Fruit fly (Drosophila melanogaster) whole organism, embryonic: ENCODE measurements around the gene MtnB.

Experiments
- CG10431 ChIP-seq: fragments of 200-800 bp; sonication (Bioruptor generic); optimal IDR thresholded peaks from 3 replicates; lab custom pipeline; 2018; ENCODE audit warnings: missing biosample characterization, mild to moderate bottlenecking, missing genetic modification characterization
- CG11696 ChIP-seq: fragments of 200-800 bp; sonication (Bioruptor generic); IDR thresholded peaks from 2 replicates; pipeline ENCODE4 v1.3.6; 2022; ENCODE audit warnings: missing biosample characterization, missing genetic modification characterization
- CG12219 ChIP-seq: fragments of 200-800 bp; sonication (Bioruptor generic); optimal IDR thresholded peaks from 3 replicates; lab custom pipeline; 2018; ENCODE audit warnings: missing biosample characterization, mild to moderate bottlenecking, missing genetic modification characterization
- CG12236 ChIP-seq: fragments of 200-800 bp; sonication (Bioruptor generic); optimal IDR thresholded peaks from 2 replicates; lab custom pipeline; 2016; ENCODE audit warnings: missing biosample characterization, missing genetic modification characterization
- CG12744 ChIP-seq: fragments of 200-800 bp; sonication (Bioruptor generic); optimal IDR thresholded peaks from 2 replicates; lab custom pipeline; 2016; ENCODE audit warnings: missing biosample characterization, missing genetic modification characterization
- CG12769 ChIP-seq: fragments of 200-800 bp; sonication (Bioruptor generic); optimal IDR thresholded peaks from 2 replicates; lab custom pipeline; 2019; ENCODE audit warnings: missing biosample characterization, mild to moderate bottlenecking, missing genetic modification characterization, moderate library complexity
- CG13424 ChIP-seq: fragments of 200-800 bp; sonication (Bioruptor generic); optimal IDR thresholded peaks from 2 replicates; lab custom pipeline; 2019; ENCODE audit warnings: missing biosample characterization, mild to moderate bottlenecking, missing genetic modification characterization, moderate library complexity
- CG13624 ChIP-seq: fragments of 200-800 bp; sonication (Bioruptor generic); optimal IDR thresholded peaks from 2 replicates; lab custom pipeline; 2016; ENCODE audit warnings: missing biosample characterization, missing genetic modification characterization
- CG14667 ChIP-seq: fragments of 200-800 bp; sonication (Bioruptor generic); IDR thresholded peaks from 2 replicates; pipeline ENCODE4 v1.3.6; 2022; ENCODE audit warnings: missing biosample characterization, missing genetic modification characterization
- CG16813 ChIP-seq: fragments of 200-800 bp; sonication (Bioruptor generic); IDR thresholded peaks from 3 replicates; pipeline ENCODE4 v1.3.6; 2022; ENCODE audit warnings: missing biosample characterization, missing genetic modification characterization; ENCODE audit not compliant: partially characterized antibody
- CG17612 ChIP-seq: fragments of 200-800 bp; sonication (Bioruptor generic); IDR thresholded peaks from 2 replicates; pipeline ENCODE4 v1.3.6; 2022; ENCODE audit warnings: missing biosample characterization, missing genetic modification characterization
- CG2129 ChIP-seq: fragments of 200-800 bp; sonication (Bioruptor generic); IDR thresholded peaks from 2 replicates; pipeline ENCODE4 v1.3.6; 2022; ENCODE audit warnings: missing biosample characterization, missing genetic modification characterization; ENCODE audit not compliant: partially characterized antibody
- CG30403 ChIP-seq: fragments of 200-800 bp; sonication (Bioruptor generic); optimal IDR thresholded peaks from 3 replicates; lab custom pipeline; 2016; ENCODE audit warnings: missing biosample characterization, missing genetic modification characterization
- CG33213 ChIP-seq: fragments of 200-800 bp; sonication (Bioruptor generic); optimal IDR thresholded peaks from 3 replicates; lab custom pipeline; 2016; ENCODE audit warnings: missing biosample characterization, missing genetic modification characterization
- CG34376 ChIP-seq: fragments of 200-800 bp; sonication (Bioruptor generic); optimal IDR thresholded peaks from 2 replicates; lab custom pipeline; 2018; ENCODE audit warnings: missing biosample characterization, mild to moderate bottlenecking, missing genetic modification characterization
- CG9727 ChIP-seq: fragments of 200-800 bp; sonication (Bioruptor generic); optimal IDR thresholded peaks from 3 replicates; lab custom pipeline; 2017; ENCODE audit warnings: missing biosample characterization, mild to moderate bottlenecking, missing genetic modification characterization
- CG9932 ChIP-seq: fragments of 200-800 bp; sonication (Bioruptor generic); IDR thresholded peaks from 2 replicates; pipeline ENCODE4 v1.3.6; 2022; ENCODE audit warnings: missing biosample characterization, missing genetic modification characterization
- CTCF ChIP-seq: fragments of 200-800 bp; sonication (Bioruptor generic); optimal IDR thresholded peaks from 2 replicates; lab custom pipeline; 2017; ENCODE audit warnings: missing biosample characterization, mild to moderate bottlenecking, missing genetic modification characterization, moderate library complexity
- Camta ChIP-seq: fragments of 200-800 bp; sonication (Bioruptor generic); optimal IDR thresholded peaks from 2 replicates; lab custom pipeline; 2016; ENCODE audit warnings: missing biosample characterization, missing genetic modification characterization
- Dbx ChIP-seq: fragments of 200-800 bp; sonication (Bioruptor generic); IDR thresholded peaks from 3 replicates; pipeline ENCODE4 v1.3.6; 2022; ENCODE audit warnings: missing biosample characterization, missing genetic modification characterization
- Deaf1 ChIP-seq: fragments of 200-800 bp; optimal IDR thresholded peaks from 3 replicates; lab custom pipeline; 2019; ENCODE audit warnings: missing biosample characterization, mild to moderate bottlenecking, missing genetic modification characterization, moderate library complexity
- Dek ChIP-seq: fragments of 200-800 bp; sonication (Bioruptor generic); optimal IDR thresholded peaks from 3 replicates; lab custom pipeline; 2019; ENCODE audit warnings: missing biosample characterization, mild to moderate bottlenecking, missing genetic modification characterization, moderate library complexity
- Dip2 ChIP-seq: fragments of 200-800 bp; sonication (Bioruptor generic); IDR thresholded peaks from 2 replicates; pipeline ENCODE4 v1.3.6; 2022; ENCODE audit warnings: missing biosample characterization, missing genetic modification characterization
- Dref ChIP-seq: fragments of 200-800 bp; sonication (Bioruptor generic); IDR thresholded peaks from 2 replicates; pipeline ENCODE4 v1.3.6; 2022; ENCODE audit warnings: missing biosample characterization, missing genetic modification characterization
- Eip74EF ChIP-seq, 2 experiments: fragments of 200-800 bp in 1 of 2; fragments of >200 bp in 1 of 2; sonication (Bioruptor generic) in 1 of 2; optimal IDR thresholded peaks; 2 replicates each; lab custom pipeline; 2017 to 2019; ENCODE audit warnings: missing biosample characterization in 2 of 2, missing genetic modification characterization in 2 of 2, mild to moderate bottlenecking in 1 of 2, moderate library complexity in 1 of 2
- Gug ChIP-seq: fragments of 200-800 bp; sonication (Bioruptor generic); IDR thresholded peaks from 4 replicates; pipeline ENCODE4 v1.3.6; 2022; ENCODE audit warnings: missing biosample characterization, missing genetic modification characterization
- H2.0 ChIP-seq: fragments of 200-800 bp; sonication (Bioruptor generic); IDR thresholded peaks from 2 replicates; pipeline ENCODE4 v1.3.6; 2022; ENCODE audit warnings: missing biosample characterization, missing genetic modification characterization
- Mad ChIP-seq: fragments of 200-800 bp; sonication (Bioruptor generic); optimal IDR thresholded peaks from 2 replicates; lab custom pipeline; 2016; ENCODE audit warnings: missing biosample characterization, missing genetic modification characterization
- Neu2 ChIP-seq: fragments of 200-800 bp; sonication (Bioruptor generic); optimal IDR thresholded peaks from 3 replicates; lab custom pipeline; 2016; ENCODE audit warnings: missing biosample characterization, missing genetic modification characterization, borderline replicate concordance
- Oli ChIP-seq: fragments of 200-800 bp; sonication (Bioruptor generic); optimal IDR thresholded peaks from 2 replicates; lab custom pipeline; 2018; ENCODE audit warnings: missing biosample characterization, mild to moderate bottlenecking, missing genetic modification characterization, moderate library complexity
- Stat92E ChIP-seq, 3 experiments: fragments of >200 bp in 2 of 3; fragments of 200-800 bp in 1 of 3; sonication (Bioruptor generic) in 1 of 3; optimal IDR thresholded peaks; 2 replicates each; lab custom pipeline; 2017 to 2019; ENCODE audit warnings: missing biosample characterization in 3 of 3, missing genetic modification characterization in 3 of 3, mild to moderate bottlenecking in 1 of 3, moderate library complexity in 1 of 3
- aop ChIP-seq: fragments of 200-800 bp; sonication (Bioruptor generic); IDR thresholded peaks from 2 replicates; pipeline ENCODE4 v1.3.6; 2022; ENCODE audit warnings: missing biosample characterization, missing genetic modification characterization
- ap ChIP-seq: fragments of 200-800 bp; sonication (Bioruptor generic); IDR thresholded peaks from 2 replicates; pipeline ENCODE4 v1.3.6; 2022; ENCODE audit warnings: missing biosample characterization, missing genetic modification characterization
- ara ChIP-seq: fragments of 200-800 bp; sonication (Bioruptor generic); IDR thresholded peaks from 2 replicates; pipeline ENCODE4 v1.3.6; 2022; ENCODE audit warnings: missing biosample characterization, missing genetic modification characterization
- ase ChIP-seq: fragments of 200-800 bp; sonication (Bioruptor generic); IDR thresholded peaks from 3 replicates; pipeline ENCODE4 v1.3.6; 2022; ENCODE audit warnings: missing biosample characterization, missing genetic modification characterization
- ash1 ChIP-seq: fragments of 200-800 bp; sonication (Bioruptor generic); optimal IDR thresholded peaks from 2 replicates; lab custom pipeline; 2018; ENCODE audit warnings: missing biosample characterization, mild to moderate bottlenecking, missing genetic modification characterization
- cas ChIP-seq: fragments of 200-800 bp; sonication (Bioruptor generic); IDR thresholded peaks from 2 replicates; pipeline ENCODE4 v1.3.6; 2022; ENCODE audit warnings: missing biosample characterization, missing genetic modification characterization
- eyg ChIP-seq: fragments of 200-800 bp; sonication (Bioruptor generic); optimal IDR thresholded peaks from 3 replicates; lab custom pipeline; 2016; ENCODE audit warnings: missing biosample characterization, missing genetic modification characterization
- fru ChIP-seq: fragments of >200 bp; optimal IDR thresholded peaks from 2 replicates; lab custom pipeline; 2017
- fu2 ChIP-seq: fragments of 200-800 bp; sonication (Bioruptor generic); optimal IDR thresholded peaks from 2 replicates; lab custom pipeline; 2016; ENCODE audit warnings: missing biosample characterization, missing genetic modification characterization
- gro ChIP-seq: fragments of 200-800 bp; sonication (Bioruptor generic); optimal IDR thresholded peaks from 2 replicates; lab custom pipeline; 2016; ENCODE audit warnings: missing biosample characterization, missing genetic modification characterization
- inv ChIP-seq: fragments of 200-800 bp; sonication (Bioruptor generic); IDR thresholded peaks from 2 replicates; pipeline ENCODE4 v1.3.6; 2022; ENCODE audit warnings: missing biosample characterization, missing genetic modification characterization; ENCODE audit not compliant: partially characterized antibody
- kah ChIP-seq: fragments of 200-800 bp; sonication (Bioruptor generic); optimal IDR thresholded peaks from 2 replicates; lab custom pipeline; 2018; ENCODE audit warnings: missing biosample characterization, mild to moderate bottlenecking, missing genetic modification characterization
- peb ChIP-seq: fragments of 200-800 bp; sonication (Bioruptor generic); IDR thresholded peaks from 2 replicates; pipeline ENCODE4 v1.3.6; 2022; ENCODE audit warnings: missing biosample characterization, missing genetic modification characterization
- run ChIP-seq: fragments of 200-800 bp; sonication (Bioruptor generic); optimal IDR thresholded peaks from 3 replicates; lab custom pipeline; 2018; ENCODE audit warnings: missing biosample characterization, mild to moderate bottlenecking, missing genetic modification characterization
- slp2 ChIP-seq: fragments of 200-800 bp; sonication (Bioruptor generic); optimal IDR thresholded peaks from 2 replicates; lab custom pipeline; 2016; ENCODE audit warnings: missing biosample characterization, missing genetic modification characterization
- sna ChIP-seq: fragments of 200-800 bp; sonication (Bioruptor generic); IDR thresholded peaks from 2 replicates; pipeline ENCODE4 v1.3.6; 2022; ENCODE audit warnings: missing biosample characterization, missing genetic modification characterization; ENCODE audit not compliant: partially characterized antibody
- tio ChIP-seq: fragments of 200-800 bp; sonication (Bioruptor generic); optimal IDR thresholded peaks from 2 replicates; lab custom pipeline; 2017; ENCODE audit warnings: missing biosample characterization, missing genetic modification characterization, inconsistent platforms
- zen ChIP-seq: fragments of 200-800 bp; sonication (Bioruptor generic); optimal IDR thresholded peaks from 3 replicates; lab custom pipeline; 2018; ENCODE audit warnings: missing biosample characterization, mild to moderate bottlenecking, missing genetic modification characterization, moderate library complexity
- zfh1 ChIP-seq: fragments of 200-800 bp; sonication (Bioruptor generic); IDR thresholded peaks from 3 replicates; pipeline ENCODE4 v1.3.6; 2022; ENCODE audit warnings: missing biosample characterization, missing genetic modification characterization

Gene MtnB

DNA sequence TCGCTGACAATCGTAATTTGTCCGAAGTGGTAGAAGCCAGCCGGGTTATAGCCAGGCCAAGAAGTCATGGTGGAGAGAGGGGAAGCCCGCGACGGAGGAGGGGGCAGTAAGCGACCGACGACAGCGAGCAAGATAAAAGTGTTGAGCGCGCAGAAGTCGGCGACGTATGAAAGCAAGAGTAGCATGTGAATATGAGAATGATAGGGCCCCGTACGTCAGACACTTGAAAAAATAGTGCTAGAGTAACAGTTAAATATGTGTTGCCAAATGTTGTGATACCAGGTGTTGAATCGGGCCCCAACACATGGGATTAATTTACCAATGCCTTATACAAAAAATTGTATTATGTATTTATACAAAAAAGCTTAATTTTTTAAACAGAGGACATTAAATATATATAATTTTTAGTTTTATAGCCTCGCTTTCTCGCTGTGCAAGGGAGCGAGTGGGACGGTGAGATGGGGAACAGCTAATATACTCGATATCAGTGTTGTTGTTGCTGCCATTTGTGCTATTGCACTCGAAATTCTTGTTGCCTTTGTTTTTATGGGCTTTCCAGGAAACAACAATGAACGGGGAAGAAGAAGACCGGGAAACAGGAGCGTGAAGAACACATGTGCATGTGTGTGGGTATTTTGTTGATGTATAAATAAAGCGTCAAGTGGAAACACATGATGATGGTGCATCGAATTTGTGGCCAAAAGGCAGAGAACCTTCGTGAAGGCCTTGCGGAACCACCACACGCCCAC lies 46.5 kb upstream of the MtnB start (continued):
- TF ChIP-seq fu2 (no peak), ase (GFP tag; lab: Robert Waterston, UW) (peak; percentile 70; the same call in 2 of the 3 replicates), Neu2 (no peak), Camta (no peak), gro (GFP tag; lab: Kevin White, UChicago) (peak; percentile 24), Eip74EF (GFP tag; optimal IDR thresholded peaks at IDR 0.05; lab: Kevin White, UChicago) (peak in 1 of 2 experiments; percentile 64), Stat92E (GFP tag; optimal IDR thresholded peaks at IDR 0.05; lab: Kevin White, UChicago) (peak in 1 of 3 experiments; percentile 100), Dref (GFP tag; lab: Robert Waterston, UW) (0 out of 2 replicates have a peak, but pooled peaks have one; percentile 18), CG11696 (GFP tag; lab: Robert Waterston, UW) (peak; percentile 72; the same call in 1 of the 2 replicates), H2.0 (peak; percentile 72; the same call in 1 of the 2 replicates), CG2129 (GFP tag; lab: Robert Waterston, UW) (no peak), CG12769 (peak; percentile 39), eyg (GFP tag; lab: Kevin White, UChicago) (peak; percentile 4), CTCF (GFP tag; lab: Kevin White, UChicago) (no peak), cas (GFP tag; lab: Robert Waterston, UW) (peak; percentile 25; the same call in 1 of the 2 replicates), tio (peak; percentile 83), CG13424 (tag; lab: Kevin White, UChicago) (peak; percentile 90), Deaf1 (tag; lab: Kevin White, UChicago) (peak; percentile 82), peb (GFP tag; lab: Robert Waterston, UW) (peak; percentile 73), CG12236 (GFP tag; lab: Kevin White, UChicago) (no peak), CG14667 (GFP tag; lab: Robert Waterston, UW) (peak; percentile 87), zfh1 (GFP tag; lab: Robert Waterston, UW) (peak; percentile 89), Mad (GFP tag; lab: Kevin White, UChicago) (peak; percentile 46), Gug (GFP tag; lab: Robert Waterston, UW) (peak; percentile 78), CG10431 (GFP tag; lab: Kevin White, UChicago) (peak; percentile 55), Dbx (GFP tag; lab: Robert Waterston, UW) (peak; percentile 90), slp2 (no peak), Dek (peak; percentile 67), CG17612 (GFP tag; lab: Robert Waterston, UW) (peak; percentile 56), ap (peak; percentile 62), zen (peak; percentile 64), aop (GFP tag; lab: Robert Waterston, UW) (no peak), CG13624 (GFP tag; lab: Kevin White, UChicago) (no peak), inv (GFP tag; lab: Robert Waterston, UW) (no peak), CG12744 (GFP tag; lab: Kevin White, UChicago) (no peak), ara (peak; percentile 84), Dip2 (GFP tag; lab: Robert Waterston, UW) (peak; percentile 54; the same call in 1 of the 2 replicates), fru (no peak), ash1 (GFP tag; lab: Kevin White, UChicago) (no peak), CG12219 (GFP tag; lab: Kevin White, UChicago) (peak; percentile 53), CG9727 (GFP tag; lab: Kevin White, UChicago) (peak; percentile 86), sna (GFP tag; lab: Robert Waterston, UW) (no peak), CG9932 (GFP tag; lab: Robert Waterston, UW) (peak; percentile 78), CG30403 (GFP tag; lab: Kevin White, UChicago) (peak; percentile 81), CG16813 (GFP tag; lab: Robert Waterston, UW) (no peak), run (peak; percentile 41), CG34376 (GFP tag; lab: Kevin White, UChicago) (peak; percentile 69), kah (GFP tag; lab: Kevin White, UChicago) (peak; percentile 61), CG33213 (GFP tag; lab: Kevin White, UChicago) (no peak), Oli (tag; lab: Kevin White, UChicago) (peak; percentile 87)
